Comparison of ENCODE assay signal across 7 worm cellular contexts in genomic region chrX:9504911-9505397, ce11.
TF ChIP-seq lines count a peak whose summit lies in the region.

No protein-coding gene starts in this region.

TF ChIP-seq in whole organism, L1 larva, 84 proteins besides CTCF, POLR2A, EP300 and RAD21:
- TF ChIP-seq blmp-1 (tag; optimal IDR thresholded peaks at IDR 0.05; lab: Kevin White, UChicago) (peak; percentile 8), aha-1 (tag; optimal IDR thresholded peaks at IDR 0.05; lab: Kevin White, UChicago) (no peak), lin-39 (tag; optimal IDR thresholded peaks at IDR 0.05; lab: Kevin White, UChicago) (no peak), fkh-10 (GFP tag; optimal IDR thresholded peaks at IDR 0.05; lab: Kevin White, UChicago) (no peak), egl-13 (tag; optimal IDR thresholded peaks at IDR 0.05; lab: Kevin White, UChicago) (no peak)
TF ChIP-seq in whole organism, L1 larva: peak in this region for 1.

TF ChIP-seq in whole organism, L3 larva, 47 proteins besides CTCF, POLR2A, EP300 and RAD21:
- TF ChIP-seq lin-39 (tag; optimal IDR thresholded peaks at IDR 0.05; lab: Kevin White, UChicago) (peak; percentile 15), nhr-67 (tag; optimal IDR thresholded peaks at IDR 0.05; lab: Kevin White, UChicago) (no peak)
TF ChIP-seq in whole organism, L3 larva: peak in this region for 1.

TF ChIP-seq in whole organism, L4 larva, 104 proteins besides CTCF, POLR2A, EP300 and RAD21:
- TF ChIP-seq hmg-1.1 (GFP tag; IDR thresholded peaks at IDR 0.05; lab: Robert Waterston, UW) (no peak), unc-62 (GFP tag; optimal IDR thresholded peaks at IDR 0.05 in 1 of 2; lab: Kevin White, UChicago) (peak in 1 of 2 experiments; percentile 92), unc-62 (tag; optimal IDR thresholded peaks at IDR 0.05; lab: Kevin White, UChicago) (no peak), mes-2 (tag; optimal IDR thresholded peaks at IDR 0.05; lab: Kevin White, UChicago; ENCODE audit: poor library complexity, severe bottlenecking) (peak; percentile 24), madf-9 (GFP tag; conservative IDR thresholded peaks at IDR 0.05; lab: Robert Waterston, UW) (no peak), zip-2 (tag; optimal IDR thresholded peaks at IDR 0.05; lab: Kevin White, UChicago) (no peak)

TF ChIP-seq in whole organism, early embryonic, 17 proteins besides CTCF, POLR2A, EP300 and RAD21:
- TF ChIP-seq hnd-1 (tag; optimal IDR thresholded peaks at IDR 0.05; lab: Kevin White, UChicago), result no peak
- peak; percentile 4 for TF ChIP-seq hmg-4 (GFP tag; optimal IDR thresholded peaks at IDR 0.05; lab: Kevin White, UChicago)
- TF ChIP-seq scrt-1 (GFP tag; IDR thresholded peaks at IDR 0.05; lab: Robert Waterston, UW), result peak; percentile 44; the same call in 1 of the 2 replicates
TF ChIP-seq in whole organism, early embryonic: peak in this region for 2.

TF ChIP-seq in whole organism, late embryonic, 69 proteins besides CTCF, POLR2A, EP300 and RAD21:
- no peak for TF ChIP-seq ceh-9 (tag; optimal IDR thresholded peaks at IDR 0.05; lab: Kevin White, UChicago)
- no peak for TF ChIP-seq nfya-1 (tag; optimal IDR thresholded peaks at IDR 0.05; lab: Kevin White, UChicago)
- TF ChIP-seq ceh-31 (tag; optimal IDR thresholded peaks at IDR 0.05; lab: Kevin White, UChicago), result peak; percentile 13
- TF ChIP-seq tbx-2 (tag; optimal IDR thresholded peaks at IDR 0.05; lab: Kevin White, UChicago), result peak; percentile 8
- TF ChIP-seq ref-2 (tag; optimal IDR thresholded peaks at IDR 0.05; lab: Kevin White, UChicago), result peak; percentile 1

TF ChIP-seq in whole organism, midembryonic, 9 proteins besides CTCF, POLR2A, EP300 and RAD21:
- TF ChIP-seq T22C8.4 (GFP tag; IDR thresholded peaks at IDR 0.05; lab: Robert Waterston, UW), result 0 out of 2 replicates have a peak, but pooled peaks have one; percentile 47
- TF ChIP-seq ref-1 (GFP tag; conservative IDR thresholded peaks at IDR 0.05; lab: Robert Waterston, UW), result no peak
- no peak for TF ChIP-seq flt-1 (GFP tag; IDR thresholded peaks at IDR 0.05; lab: Robert Waterston, UW)
- TF ChIP-seq ztf-23 (GFP tag; IDR thresholded peaks at IDR 0.05; lab: Robert Waterston, UW), result no peak
- no peak for TF ChIP-seq med-1 (GFP tag; optimal IDR thresholded peaks at IDR 0.05; lab: Kevin White, UChicago; ENCODE audit: insufficient read depth)
- TF ChIP-seq klf-2 (GFP tag; conservative IDR thresholded peaks at IDR 0.05; lab: Robert Waterston, UW), result no peak

TF ChIP-seq in whole organism, mixed stage, embryonic, 35 proteins besides CTCF, POLR2A, EP300 and RAD21:
- TF ChIP-seq nhr-28 (tag; optimal IDR thresholded peaks at IDR 0.05; lab: Kevin White, UChicago) (no peak), nhr-2 (tag; optimal IDR thresholded peaks at IDR 0.05; lab: Kevin White, UChicago) (peak; percentile 92), M03D4.4 (tag; optimal IDR thresholded peaks at IDR 0.05; lab: Kevin White, UChicago) (no peak), ceh-39 (tag; optimal IDR thresholded peaks at IDR 0.05; lab: Kevin White, UChicago) (peak; percentile 30), pha-4 (tag; optimal IDR thresholded peaks at IDR 0.05; lab: Kevin White, UChicago) (peak; percentile 19)
